Worm (Caenorhabditis elegans) whole organism, midembryonic: Measurements from ENCODE around the gene spon-1.

ENCODE experiments used
- flt-1 ChIP-seq: fragments of 200-800 bp; sonication (Bioruptor generic); IDR thresholded peaks from 2 replicates; pipeline ENCODE4 v1.3.6; 2022; ENCODE audit warnings: missing genetic modification characterization, missing compliant biosample characterization
- med-1 ChIP-seq: sonication (generic microtip); optimal IDR thresholded peaks from 2 replicates; lab custom pipeline; 2017; ENCODE audit warnings: missing genetic modification characterization, mild to moderate bottlenecking, missing compliant biosample characterization, antibody characterized with exemption, missing genetic modification reagents; ENCODE audit not compliant: insufficient read depth
- ref-1 ChIP-seq: fragments of 200-800 bp; sonication (Bioruptor generic); conservative IDR thresholded peaks from 2 replicates; pipeline ENCODE4 v1.3.6; 2022; ENCODE audit warnings: missing genetic modification reagents, missing genetic modification characterization, missing compliant biosample characterization
- tab-1 ChIP-seq: fragments of 200-800 bp; sonication (Bioruptor generic); IDR thresholded peaks from 2 replicates; pipeline ENCODE4 v1.3.6; 2022; ENCODE audit warnings: missing genetic modification characterization, missing compliant biosample characterization
- ztf-23 ChIP-seq: fragments of 200-800 bp; sonication (Bioruptor generic); IDR thresholded peaks from 2 replicates; pipeline ENCODE4 v1.3.6; 2022; ENCODE audit warnings: missing genetic modification reagents, missing genetic modification characterization, missing compliant biosample characterization
- ztf-29 ChIP-seq: fragments of 200-800 bp; sonication (Bioruptor generic); IDR thresholded peaks from 2 replicates; pipeline ENCODE4 v1.3.6; 2022; ENCODE audit warnings: missing genetic modification reagents, missing genetic modification characterization, missing compliant biosample characterization

ce11 chrII:7109956-7110355 is 6.4 kb upstream of the spon-1 start, which contains the start of gene F10E7.9:
- no peak for TF ChIP-seq med-1 (GFP tag; lab: Kevin White, UChicago)
- no peak for TF ChIP-seq ztf-23
- no peak for TF ChIP-seq tab-1
- no peak for TF ChIP-seq ztf-29 (GFP tag; lab: Robert Waterston, UW)
- no peak for TF ChIP-seq flt-1 (GFP tag; lab: Robert Waterston, UW)
- no peak for TF ChIP-seq ref-1
